Worm (Caenorhabditis elegans) whole organism, late embryonic: Measurements from ENCODE around the gene clec-161.

ENCODE experiments used
- nhr-11 ChIP-seq: fragments of 150-350 bp; optimal IDR thresholded peaks from 2 replicates; lab custom pipeline; 2014; ENCODE audit warnings: missing biosample characterization, missing genetic modification characterization
- pha-2 ChIP-seq: sonication (generic microtip); optimal IDR thresholded peaks from 2 replicates; lab custom pipeline; 2017; ENCODE audit warnings: mild to moderate bottlenecking, missing genetic modification characterization, missing compliant biosample characterization

- TF ChIP-seq pha-2 (tag; lab: Kevin White, UChicago) = no peak
- TF ChIP-seq nhr-11 = no peak
These were observed 20.5 kb upstream of the clec-161 start, which contains the start of gene tbg-1 for ce11 chrIII:9629054-9629453.
